Worm (Caenorhabditis elegans): ENCODE measurements around the gene abcf-3.

abcf-3 gene

ce11 chrIII:6215943-6216342 lies 42.7 kb downstream of the abcf-3 start:
- TF ChIP-seq nhr-10 (tag; optimal IDR thresholded peaks at IDR 0.05) (no peak), blmp-1 (tag; optimal IDR thresholded peaks at IDR 0.05; ENCODE audit: insufficient read depth) (peak; percentile 41), nhr-21 (tag; optimal IDR thresholded peaks at IDR 0.05) (peak; percentile 57), peb-1 (tag; optimal IDR thresholded peaks at IDR 0.05) (no peak), alr-1 (tag; optimal IDR thresholded peaks at IDR 0.05) (no peak), sma-9 (GFP tag; optimal IDR thresholded peaks at IDR 0.05) (peak; percentile 56), sma-9 (tag; optimal IDR thresholded peaks at IDR 0.05) (no peak)

- TF ChIP-seq snpc-4 (tag; optimal IDR thresholded peaks at IDR 0.05) (no peak), mdl-1 (tag; optimal IDR thresholded peaks at IDR 0.05) (no peak), lin-11 (tag; optimal IDR thresholded peaks at IDR 0.05) (no peak), C34F6.9 (tag; optimal IDR thresholded peaks at IDR 0.05) (no peak), ztf-1 (GFP tag; conservative IDR thresholded peaks at IDR 0.05) (no peak), peb-1 (tag; optimal IDR thresholded peaks at IDR 0.05) (no peak)
These were observed 43.7 kb downstream of the abcf-3 start, which contains the start of gene hot-4 for ce11 chrIII:6216833-6217466. Gene hot-4, plus strand, starts transcription at chrIII:6217416.

- TF ChIP-seq R02D3.7 (tag; optimal IDR thresholded peaks at IDR 0.05) = no peak
- no peak for TF ChIP-seq alr-1 (tag; optimal IDR thresholded peaks at IDR 0.05)
- TF ChIP-seq unc-55 (GFP tag; optimal IDR thresholded peaks at IDR 0.05) = peak; percentile 8
These were observed 48.2 kb downstream of the abcf-3 start for ce11 chrIII:6221403-6221802.

All from whole organism, L2 larva.